5 worm cellular contexts compared by ENCODE assay signal in the genomic region with DNA sequence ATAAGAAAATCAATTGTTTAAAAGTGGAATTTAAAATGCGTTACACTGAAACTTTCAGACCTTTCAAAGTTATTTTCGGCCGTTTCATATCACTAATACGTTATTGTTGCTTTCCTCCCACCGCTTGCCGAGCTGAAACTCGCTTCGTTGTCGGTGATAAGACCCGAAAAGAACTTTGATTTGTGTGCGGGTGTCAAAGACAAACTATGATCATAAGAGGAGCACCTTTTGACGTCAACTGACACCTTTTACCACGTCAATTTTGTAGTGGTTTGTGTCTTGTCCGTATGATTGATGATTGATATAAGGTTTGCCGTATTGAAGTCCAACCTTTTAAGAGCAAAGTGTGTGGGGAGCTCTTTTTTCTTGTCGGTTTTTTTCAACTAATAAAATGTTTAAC.
TF ChIP-seq lines count a peak whose summit lies in the region.

A gene (minus strand): TSS at position 167 of the 400 bp plus-strand sequence.

TF ChIP-seq in whole organism, L1 larva, 84 proteins besides CTCF, POLR2A, EP300 and RAD21:
- TF ChIP-seq lin-35 (GFP tag; optimal IDR thresholded peaks at IDR 0.05; lab: Kevin White, UChicago) (peak in 1 of 2 experiments; percentile 56), egl-13 (tag; optimal IDR thresholded peaks at IDR 0.05; lab: Kevin White, UChicago) (no peak), nhr-71 (tag; optimal IDR thresholded peaks at IDR 0.05; lab: Kevin White, UChicago) (peak; percentile 31), nhr-20 (tag; optimal IDR thresholded peaks at IDR 0.05; lab: Kevin White, UChicago) (peak; percentile 25), tbx-2 (tag; optimal IDR thresholded peaks at IDR 0.05; lab: Kevin White, UChicago) (no peak), nhr-77 (tag; optimal IDR thresholded peaks at IDR 0.05; lab: Kevin White, UChicago) (no peak), elt-2 (tag; optimal IDR thresholded peaks at IDR 0.05; lab: Kevin White, UChicago) (peak; percentile 87), nhr-90 (tag; optimal IDR thresholded peaks at IDR 0.05; lab: Kevin White, UChicago; ENCODE audit: poor library complexity) (peak; percentile 19)

TF ChIP-seq in whole organism, L2 larva, 48 proteins besides CTCF, POLR2A, EP300 and RAD21:
- peak; percentile 53 for TF ChIP-seq fos-1 (tag; optimal IDR thresholded peaks at IDR 0.05; lab: Kevin White, UChicago)
- no peak for TF ChIP-seq nhr-77 (tag; optimal IDR thresholded peaks at IDR 0.05; lab: Kevin White, UChicago)
- peak; percentile 81 for TF ChIP-seq crh-2 (tag; optimal IDR thresholded peaks at IDR 0.05; lab: Kevin White, UChicago)
- peak; percentile 19 for TF ChIP-seq nhr-129 (tag; optimal IDR thresholded peaks at IDR 0.05; lab: Kevin White, UChicago)
- peak; percentile 46 for TF ChIP-seq gmeb-1 (tag; optimal IDR thresholded peaks at IDR 0.05; lab: Kevin White, UChicago)
- peak; percentile 62 for TF ChIP-seq sma-9 (GFP tag; optimal IDR thresholded peaks at IDR 0.05; lab: Kevin White, UChicago)
- no peak for TF ChIP-seq sma-9 (tag; optimal IDR thresholded peaks at IDR 0.05; lab: Kevin White, UChicago)
- peak; percentile 11 for TF ChIP-seq sma-3 (GFP tag; optimal IDR thresholded peaks at IDR 0.05; lab: Kevin White, UChicago)
- no peak for TF ChIP-seq ceh-82 (tag; optimal IDR thresholded peaks at IDR 0.05; lab: Kevin White, UChicago)
- TF ChIP-seq mbf-1 (tag; optimal IDR thresholded peaks at IDR 0.05; lab: Kevin White, UChicago), result no peak
- TF ChIP-seq unc-39 (tag; optimal IDR thresholded peaks at IDR 0.05; lab: Kevin White, UChicago), result no peak
- TF ChIP-seq blmp-1 (tag; optimal IDR thresholded peaks at IDR 0.05; lab: Kevin White, UChicago; ENCODE audit: insufficient read depth), result no peak
- TF ChIP-seq elt-1 (tag; optimal IDR thresholded peaks at IDR 0.05; lab: Kevin White, UChicago), result no peak

TF ChIP-seq in whole organism, L3 larva, 47 proteins besides CTCF, POLR2A, EP300 and RAD21 (continues in another document):
- no peak for TF ChIP-seq nhr-43 (tag; optimal IDR thresholded peaks at IDR 0.05; lab: Kevin White, UChicago; ENCODE audit: poor library complexity, severe bottlenecking)
- TF ChIP-seq ZK546.5 (tag; optimal IDR thresholded peaks at IDR 0.05; lab: Kevin White, UChicago), result no peak
- peak; percentile 29 for TF ChIP-seq jun-1 (tag; optimal IDR thresholded peaks at IDR 0.05; lab: Kevin White, UChicago)
- TF ChIP-seq elt-1 (tag; optimal IDR thresholded peaks at IDR 0.05; lab: Kevin White, UChicago), result no peak
- TF ChIP-seq elt-2 (tag; optimal IDR thresholded peaks at IDR 0.05; lab: Kevin White, UChicago), result peak; percentile 97
- TF ChIP-seq pqm-1 (tag; optimal IDR thresholded peaks at IDR 0.05; lab: Kevin White, UChicago), result peak; percentile 96
- no peak for TF ChIP-seq nhr-237 (tag; optimal IDR thresholded peaks at IDR 0.05; lab: Kevin White, UChicago)
- TF ChIP-seq ceh-28 (tag; optimal IDR thresholded peaks at IDR 0.05; lab: Kevin White, UChicago), result no peak
- TF ChIP-seq egl-5 (tag; optimal IDR thresholded peaks at IDR 0.05; lab: Kevin White, UChicago), result no peak
- TF ChIP-seq fkh-2 (tag; optimal IDR thresholded peaks at IDR 0.05; lab: Kevin White, UChicago), result no peak
- TF ChIP-seq ceh-16 (tag; optimal IDR thresholded peaks at IDR 0.05; lab: Kevin White, UChicago), result no peak
- TF ChIP-seq unc-39 (tag; optimal IDR thresholded peaks at IDR 0.05; lab: Kevin White, UChicago), result no peak
- TF ChIP-seq nfya-1 (tag; optimal IDR thresholded peaks at IDR 0.05; lab: Kevin White, UChicago; ENCODE audit: insufficient read depth), result peak; percentile 6
- TF ChIP-seq mml-1 (tag; optimal IDR thresholded peaks at IDR 0.05; lab: Kevin White, UChicago), result no peak
- TF ChIP-seq hmg-11 (tag; optimal IDR thresholded peaks at IDR 0.05; lab: Kevin White, UChicago), result no peak
- no peak for TF ChIP-seq ceh-82 (tag; optimal IDR thresholded peaks at IDR 0.05; lab: Kevin White, UChicago)
- no peak for TF ChIP-seq nhr-67 (tag; optimal IDR thresholded peaks at IDR 0.05; lab: Kevin White, UChicago)
- no peak for TF ChIP-seq nhr-25 (tag; optimal IDR thresholded peaks at IDR 0.05; lab: Kevin White, UChicago)
- no peak for TF ChIP-seq nhr-28 (tag; optimal IDR thresholded peaks at IDR 0.05; lab: Kevin White, UChicago)
- no peak for TF ChIP-seq ztf-4 (tag; optimal IDR thresholded peaks at IDR 0.05; lab: Kevin White, UChicago)
- TF ChIP-seq lsy-12 (tag; optimal IDR thresholded peaks at IDR 0.05; lab: Kevin White, UChicago), result no peak
- no peak for TF ChIP-seq tbx-2 (tag; optimal IDR thresholded peaks at IDR 0.05; lab: Kevin White, UChicago)
- TF ChIP-seq fos-1 (tag; optimal IDR thresholded peaks at IDR 0.05; lab: Kevin White, UChicago), result no peak
- TF ChIP-seq pha-4 (tag; optimal IDR thresholded peaks at IDR 0.05; lab: Kevin White, UChicago), result peak; percentile 65

TF ChIP-seq in whole organism, L4 larva, 104 proteins besides CTCF, POLR2A, EP300 and RAD21 (continues in another document):
- TF ChIP-seq ceh-20 (GFP tag; IDR thresholded peaks at IDR 0.05; lab: Robert Waterston, UW) (peak; percentile 80), lin-39 (tag; optimal IDR thresholded peaks at IDR 0.05; lab: Kevin White, UChicago) (no peak), nhr-102 (tag; optimal IDR thresholded peaks at IDR 0.05; lab: Kevin White, UChicago) (peak; percentile 65), php-3 (GFP tag; IDR thresholded peaks at IDR 0.05; lab: Robert Waterston, UW) (peak; percentile 97), dmd-8 (GFP tag; IDR thresholded peaks at IDR 0.05; lab: Robert Waterston, UW) (no peak), nhr-10 (tag; optimal IDR thresholded peaks at IDR 0.05; lab: Kevin White, UChicago) (peak; percentile 49), saeg-2 (GFP tag; IDR thresholded peaks at IDR 0.05; lab: Robert Waterston, UW) (peak; percentile 44; the same call in 1 of the 2 replicates), rbr-2 (tag; optimal IDR thresholded peaks at IDR 0.05; lab: Kevin White, UChicago) (no peak), mdt-29 (GFP tag; IDR thresholded peaks at IDR 0.05; lab: Robert Waterston, UW) (peak; percentile 61), daf-12 (tag; optimal IDR thresholded peaks at IDR 0.05; lab: Kevin White, UChicago) (no peak), F37D6.2 (tag; optimal IDR thresholded peaks at IDR 0.05; lab: Kevin White, UChicago) (no peak), mdl-1 (tag; optimal IDR thresholded peaks at IDR 0.05; lab: Kevin White, UChicago) (no peak), dve-1 (tag; optimal IDR thresholded peaks at IDR 0.05; lab: Kevin White, UChicago; ENCODE audit: insufficient read depth) (peak; percentile 87), madf-9 (GFP tag; conservative IDR thresholded peaks at IDR 0.05; lab: Robert Waterston, UW) (no peak), hif-1 (tag; optimal IDR thresholded peaks at IDR 0.05; lab: Kevin White, UChicago) (peak in 1 of 2 experiments; percentile 69), daf-16 (GFP tag; optimal IDR thresholded peaks at IDR 0.05; lab: Kevin White, UChicago) (no peak), daf-16 (tag; optimal IDR thresholded peaks at IDR 0.05; lab: Kevin White, UChicago) (peak; percentile 93), vab-7 (GFP tag; IDR thresholded peaks at IDR 0.05; lab: Robert Waterston, UW) (no peak), lin-15B (tag; optimal IDR thresholded peaks at IDR 0.05; lab: Kevin White, UChicago) (no peak), lim-7 (GFP tag; IDR thresholded peaks at IDR 0.05; lab: Robert Waterston, UW) (no peak), gei-8 (GFP tag; optimal IDR thresholded peaks at IDR 0.05; lab: Kevin White, UChicago) (no peak), spr-1 (tag; optimal IDR thresholded peaks at IDR 0.05; lab: Kevin White, UChicago) (no peak), hlh-11 (tag; optimal IDR thresholded peaks at IDR 0.05; lab: Kevin White, UChicago) (peak; percentile 91), lin-13 (GFP tag; optimal IDR thresholded peaks at IDR 0.05; lab: Kevin White, UChicago) (no peak), mep-1 (tag; optimal IDR thresholded peaks at IDR 0.05; lab: Kevin White, UChicago) (peak; percentile 45)

TF ChIP-seq in whole organism, young adult, 124 proteins besides CTCF, POLR2A, EP300 and RAD21:
- TF ChIP-seq madf-6 (GFP tag; IDR thresholded peaks at IDR 0.05; lab: Robert Waterston, UW) (no peak), tlf-1 (GFP tag; optimal IDR thresholded peaks at IDR 0.05; lab: Kevin White, UChicago) (peak; percentile 56), Y95B8A.8 (GFP tag; IDR thresholded peaks at IDR 0.05; lab: Robert Waterston, UW) (0 out of 2 replicates have a peak, but pooled peaks have one; percentile 52), dox-1 (GFP tag; IDR thresholded peaks at IDR 0.05; lab: Robert Waterston, UW) (peak; percentile 32; the same call in 1 of the 2 replicates), atf-7 (tag; optimal IDR thresholded peaks at IDR 0.05; lab: Kevin White, UChicago) (peak; percentile 38), T07F8.4 (tag; optimal IDR thresholded peaks at IDR 0.05; lab: Kevin White, UChicago) (no peak), let-526 (GFP tag; IDR thresholded peaks at IDR 0.05; lab: Robert Waterston, UW) (0 out of 2 replicates have a peak, but pooled peaks have one; percentile 36), chd-7 (tag; optimal IDR thresholded peaks at IDR 0.05; lab: Kevin White, UChicago) (peak; percentile 53), let-607 (tag; optimal IDR thresholded peaks at IDR 0.05; lab: Kevin White, UChicago) (peak; percentile 57 to 72), unc-62 (GFP tag; optimal IDR thresholded peaks at IDR 0.05; lab: Kevin White, UChicago) (peak; percentile 75), nhr-80 (tag; optimal IDR thresholded peaks at IDR 0.05; lab: Kevin White, UChicago) (peak; percentile 83), ama-1 (optimal IDR thresholded peaks at IDR 0.05; lab: Kevin White, UChicago) (no peak), ama-1 (GFP tag; optimal IDR thresholded peaks at IDR 0.05; lab: Kevin White, UChicago) (no peak), ztf-28 (GFP tag; IDR thresholded peaks at IDR 0.05; lab: Robert Waterston, UW) (no peak), cebp-1 (GFP tag; IDR thresholded peaks at IDR 0.05; lab: Robert Waterston, UW) (0 out of 2 replicates have a peak, but pooled peaks have one; percentile 25), cebp-1 (tag; optimal IDR thresholded peaks at IDR 0.05; lab: Kevin White, UChicago) (peak; percentile 10), nfyb-1 (GFP tag; IDR thresholded peaks at IDR 0.05; lab: Robert Waterston, UW) (no peak; the same call in 1 of the 2 replicates), lir-1 (GFP tag; conservative IDR thresholded peaks at IDR 0.05; lab: Robert Waterston, UW) (0 out of 2 replicates have a peak, but pooled peaks have one; percentile 21)
